Worm (Caenorhabditis elegans): ENCODE measurements around the gene del-6.

The del-6 gene

ce11 chrV:10557676-10558075 lies 15.0 kb upstream of the del-6 start, which contains the start of gene best-14:
Gene best-14, plus strand, starts transcription at chrV:10557976.
- TF ChIP-seq lin-11 (tag; optimal IDR thresholded peaks at IDR 0.05): no peak
- TF ChIP-seq ceh-16 (tag; optimal IDR thresholded peaks at IDR 0.05): no peak
- TF ChIP-seq snpc-4 (tag; optimal IDR thresholded peaks at IDR 0.05): no peak
- TF ChIP-seq unc-55 (GFP tag; optimal IDR thresholded peaks at IDR 0.05): no peak
- no peak for TF ChIP-seq nhr-6 (tag; optimal IDR thresholded peaks at IDR 0.05)
- TF ChIP-seq mdl-1 (tag; optimal IDR thresholded peaks at IDR 0.05): no peak
- TF ChIP-seq lsy-2 (tag; optimal IDR thresholded peaks at IDR 0.05): no peak
- no peak for TF ChIP-seq fos-1 (tag; optimal IDR thresholded peaks at IDR 0.05)
- no peak for TF ChIP-seq C34F6.9 (tag; optimal IDR thresholded peaks at IDR 0.05)
- no peak for TF ChIP-seq ztf-11 (tag; optimal IDR thresholded peaks at IDR 0.05)
- TF ChIP-seq Y55F3AM.14 (GFP tag; optimal IDR thresholded peaks at IDR 0.05): no peak
- TF ChIP-seq mab-5 (tag; optimal IDR thresholded peaks at IDR 0.05): no peak
- no peak for TF ChIP-seq unc-62 (GFP tag; optimal IDR thresholded peaks at IDR 0.05)

ce11 chrV:10560621-10561020 lies 12.1 kb upstream of the del-6 start, which contains the start of gene col-152:
Gene col-152, plus strand, starts transcription at chrV:10560921.
- TF ChIP-seq mbf-1 (tag; optimal IDR thresholded peaks at IDR 0.05) (no peak), zag-1 (tag; optimal IDR thresholded peaks at IDR 0.05) (no peak), nhr-12 (tag; optimal IDR thresholded peaks at IDR 0.05) (no peak), R02D3.7 (tag; optimal IDR thresholded peaks at IDR 0.05) (no peak), unc-39 (tag; optimal IDR thresholded peaks at IDR 0.05) (no peak), nhr-237 (tag; optimal IDR thresholded peaks at IDR 0.05) (no peak), nhr-77 (tag; optimal IDR thresholded peaks at IDR 0.05) (no peak), peb-1 (tag; optimal IDR thresholded peaks at IDR 0.05) (no peak), aly-2 (tag; optimal IDR thresholded peaks at IDR 0.05) (no peak), C34F6.9 (tag; optimal IDR thresholded peaks at IDR 0.05) (no peak), nhr-129 (tag; optimal IDR thresholded peaks at IDR 0.05) (no peak), lin-11 (tag; optimal IDR thresholded peaks at IDR 0.05) (no peak), dmd-4 (tag; optimal IDR thresholded peaks at IDR 0.05) (no peak), nhr-6 (tag; optimal IDR thresholded peaks at IDR 0.05) (no peak), gmeb-1 (tag; optimal IDR thresholded peaks at IDR 0.05) (no peak), nhr-10 (tag; optimal IDR thresholded peaks at IDR 0.05) (no peak), blmp-1 (tag; optimal IDR thresholded peaks at IDR 0.05; ENCODE audit: insufficient read depth) (no peak), fos-1 (tag; optimal IDR thresholded peaks at IDR 0.05) (no peak), unc-62 (GFP tag; optimal IDR thresholded peaks at IDR 0.05) (no peak), lin-39 (tag; optimal IDR thresholded peaks at IDR 0.05) (no peak)

- TF ChIP-seq dmd-4 (tag; optimal IDR thresholded peaks at IDR 0.05) (no peak), C34F6.9 (tag; optimal IDR thresholded peaks at IDR 0.05) (no peak), gmeb-1 (tag; optimal IDR thresholded peaks at IDR 0.05) (no peak), nhr-6 (tag; optimal IDR thresholded peaks at IDR 0.05) (no peak), ZK546.5 (tag; optimal IDR thresholded peaks at IDR 0.05) (no peak), unc-55 (GFP tag; optimal IDR thresholded peaks at IDR 0.05) (no peak), egl-27 (tag; optimal IDR thresholded peaks at IDR 0.05) (no peak), nhr-21 (tag; optimal IDR thresholded peaks at IDR 0.05) (no peak), F13H6.1 (tag; optimal IDR thresholded peaks at IDR 0.05) (no peak), unc-62 (GFP tag; optimal IDR thresholded peaks at IDR 0.05) (no peak), unc-39 (tag; optimal IDR thresholded peaks at IDR 0.05) (no peak), elt-3 (tag; optimal IDR thresholded peaks at IDR 0.05) (no peak), sma-3 (GFP tag; optimal IDR thresholded peaks at IDR 0.05) (no peak), skn-1 (tag; optimal IDR thresholded peaks at IDR 0.05) (no peak), aly-2 (tag; optimal IDR thresholded peaks at IDR 0.05) (no peak), crh-2 (tag; optimal IDR thresholded peaks at IDR 0.05) (no peak), nhr-77 (tag; optimal IDR thresholded peaks at IDR 0.05) (no peak), lin-11 (tag; optimal IDR thresholded peaks at IDR 0.05) (no peak), alr-1 (tag; optimal IDR thresholded peaks at IDR 0.05) (no peak)
These were observed 11.1 kb upstream of the del-6 start for ce11 chrV:10561632-10562031.

- TF ChIP-seq unc-55 (GFP tag; optimal IDR thresholded peaks at IDR 0.05) (no peak), fos-1 (tag; optimal IDR thresholded peaks at IDR 0.05) (no peak), R02D3.7 (tag; optimal IDR thresholded peaks at IDR 0.05) (no peak), ceh-16 (tag; optimal IDR thresholded peaks at IDR 0.05) (no peak), ZK546.5 (tag; optimal IDR thresholded peaks at IDR 0.05) (no peak), unc-62 (GFP tag; optimal IDR thresholded peaks at IDR 0.05) (no peak), ztf-1 (GFP tag; conservative IDR thresholded peaks at IDR 0.05) (no peak), Y55F3AM.14 (GFP tag; optimal IDR thresholded peaks at IDR 0.05) (no peak), crh-2 (tag; optimal IDR thresholded peaks at IDR 0.05) (no peak), unc-39 (tag; optimal IDR thresholded peaks at IDR 0.05) (no peak), C34F6.9 (tag; optimal IDR thresholded peaks at IDR 0.05) (no peak), lin-11 (tag; optimal IDR thresholded peaks at IDR 0.05) (no peak), alr-1 (tag; optimal IDR thresholded peaks at IDR 0.05) (no peak), nhr-12 (tag; optimal IDR thresholded peaks at IDR 0.05) (no peak), nhr-10 (tag; optimal IDR thresholded peaks at IDR 0.05) (no peak), sma-9 (GFP tag; optimal IDR thresholded peaks at IDR 0.05) (no peak), sma-9 (tag; optimal IDR thresholded peaks at IDR 0.05) (no peak), nhr-21 (tag; optimal IDR thresholded peaks at IDR 0.05) (no peak), skn-1 (tag; optimal IDR thresholded peaks at IDR 0.05) (no peak), blmp-1 (tag; optimal IDR thresholded peaks at IDR 0.05; ENCODE audit: insufficient read depth) (no peak), snpc-4 (tag; optimal IDR thresholded peaks at IDR 0.05) (no peak)
These were observed 9.9 kb upstream of the del-6 start for ce11 chrV:10562817-10563216.
